Worm (Caenorhabditis elegans) whole organism, L3 larva: ENCODE measurements around the gene snfc-5.

Experiments
- aly-2 ChIP-seq: fragments of 150-350 bp; optimal IDR thresholded peaks from 2 replicates; lab custom pipeline; 2014; ENCODE audit warnings: missing biosample characterization, missing genetic modification characterization
- ama-1 ChIP-seq: fragments of 150-350 bp; optimal IDR thresholded peaks from 2 replicates; lab custom pipeline; 2018
- daf-12 ChIP-seq: fragments of 150-350 bp; optimal IDR thresholded peaks from 2 replicates; lab custom pipeline; 2014; ENCODE audit warnings: missing biosample characterization, missing genetic modification reagents, missing genetic modification characterization
- nhr-237 ChIP-seq: fragments of 150-350 bp; optimal IDR thresholded peaks from 2 replicates; lab custom pipeline; 2014; ENCODE audit warnings: missing biosample characterization, missing genetic modification characterization
- zag-1 ChIP-seq: fragments of 150-350 bp; optimal IDR thresholded peaks from 2 replicates; lab custom pipeline; 2014; ENCODE audit warnings: missing biosample characterization, missing genetic modification characterization

ce11 chrIII:4429402-4429801 is 24.8 kb downstream of the snfc-5 start, which contains the start of gene C28A5.6:
- TF ChIP-seq nhr-237 (tag; lab: Kevin White, UChicago) = no peak
- no peak for TF ChIP-seq daf-12 (tag; lab: Kevin White, UChicago)
- no peak for TF ChIP-seq ama-1 (lab: Kevin White, UChicago)
- no peak for TF ChIP-seq aly-2 (tag; lab: Kevin White, UChicago)
- TF ChIP-seq zag-1 (tag; lab: Kevin White, UChicago) = no peak
